Fruit fly (Drosophila melanogaster): ENCODE data around the gene Galphaf.

- no peak for TF ChIP-seq Taf1 (GFP tag; IDR thresholded peaks at IDR 0.05)
- 0 out of 2 replicates have a peak, but pooled peaks have one; percentile 31 for TF ChIP-seq CG14441 (GFP tag; IDR thresholded peaks at IDR 0.05)
- TF ChIP-seq CG9932 (GFP tag; IDR thresholded peaks at IDR 0.05), result peak; percentile 40; the same call in 1 of the 2 replicates
- 0 out of 2 replicates have a peak, but pooled peaks have one; percentile 8 for TF ChIP-seq HLH3B (GFP tag; IDR thresholded peaks at IDR 0.05)
- TF ChIP-seq psq (GFP tag; optimal IDR thresholded peaks at IDR 0.05), result no peak
- no peak for TF ChIP-seq CG16813 (GFP tag; IDR thresholded peaks at IDR 0.05; ENCODE audit: partially characterized antibody)
- TF ChIP-seq CG9215 (GFP tag; IDR thresholded peaks at IDR 0.05), result no peak
- peak; percentile 35 for TF ChIP-seq CG15514 (GFP tag; optimal IDR thresholded peaks at IDR 0.05)
Observed at dm6 chr3L:16714193-16714538, 46.4 kb upstream of the Galphaf start.

Data from whole organism, embryonic.